Worm (Caenorhabditis elegans) whole organism, early embryonic: ENCODE measurements around the gene T25E12.6.

Experiments
- ama-1 ChIP-seq: fragments of 150-350 bp; optimal IDR thresholded peaks from 2 replicates; lab custom pipeline; 2014
- ets-7 ChIP-seq: sonication (generic microtip); optimal IDR thresholded peaks from 2 replicates; lab custom pipeline; 2016; ENCODE audit warnings: missing genotype, missing genetic modification characterization, missing compliant biosample characterization
- flt-1 ChIP-seq: fragments of 200-800 bp; sonication (Bioruptor generic); IDR thresholded peaks from 2 replicates; pipeline ENCODE4 v1.3.6; 2022; ENCODE audit warnings: missing genetic modification characterization, missing compliant biosample characterization
- pes-1 ChIP-seq: fragments of 200-800 bp; sonication (Bioruptor generic); IDR thresholded peaks from 2 replicates; pipeline ENCODE4 v1.3.6; 2022; ENCODE audit warnings: missing genetic modification reagents, missing genetic modification characterization, missing compliant biosample characterization

DNA sequence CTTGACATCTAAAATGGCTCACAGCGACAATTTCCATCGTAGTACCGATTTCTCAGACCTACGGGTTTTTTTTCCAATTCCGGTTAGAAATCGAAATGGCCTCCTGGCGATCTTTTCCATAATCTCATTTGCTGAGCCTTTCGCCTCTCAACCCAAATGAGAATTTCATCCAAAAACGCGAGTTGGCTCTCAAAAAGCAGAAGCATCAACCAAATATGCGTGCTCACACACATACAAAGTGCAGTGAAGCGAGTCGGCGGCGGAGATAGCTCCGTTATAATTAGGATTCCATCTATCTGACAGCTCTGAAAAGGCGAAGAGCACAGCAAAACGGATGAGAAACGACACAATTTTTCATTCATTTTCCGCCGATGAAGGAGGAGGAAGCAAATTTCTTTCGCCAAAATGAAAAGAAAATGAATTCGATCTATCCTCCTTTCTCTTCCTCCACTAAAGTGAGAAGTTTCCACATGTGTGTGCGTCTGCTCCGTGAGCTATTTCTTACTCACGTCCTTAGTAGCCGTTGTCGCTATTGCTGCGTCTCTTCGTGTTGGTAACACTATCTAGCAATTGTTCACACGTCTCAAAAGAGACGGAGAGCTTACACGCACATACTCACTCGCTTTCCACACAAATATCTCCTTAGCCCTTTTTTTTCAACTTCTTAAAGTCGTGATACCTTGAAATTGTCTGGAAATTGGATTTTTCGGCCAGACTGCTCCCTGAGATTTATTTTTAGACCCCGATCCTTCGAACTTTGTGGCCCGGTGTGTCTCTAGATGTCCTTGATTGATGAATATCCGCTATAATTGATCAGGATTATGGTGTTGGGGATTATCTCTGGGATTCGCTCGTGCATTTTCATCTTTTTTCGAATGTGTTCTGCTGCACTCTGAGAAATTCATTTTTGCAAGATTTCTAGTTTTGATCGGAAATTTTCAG, 10.1 kb downstream of the T25E12.6 start:
- TF ChIP-seq pes-1 (no peak), flt-1 (GFP tag; lab: Robert Waterston, UW) (no peak), ama-1 (no peak), ets-7 (no peak)
